Fruit fly (Drosophila melanogaster): ENCODE data around the gene CG31869.

Gene CG31869

dm6 chr2L:10767597-10768188 is 33.2 kb downstream of the CG31869 start, which contains the start of gene Ubc2 (continued):
- no peak for TF ChIP-seq GATAe (GFP tag; conservative IDR thresholded peaks at IDR 0.05)
- no peak for TF ChIP-seq emc (GFP tag; optimal IDR thresholded peaks at IDR 0.05)
- no peak for TF ChIP-seq lbe (GFP tag; optimal IDR thresholded peaks at IDR 0.05)
- no peak for TF ChIP-seq NK7.1 (GFP tag; optimal IDR thresholded peaks at IDR 0.05)
- TF ChIP-seq z (GFP tag; IDR thresholded peaks at IDR 0.05) = no peak
- TF ChIP-seq CG4854 (GFP tag; optimal IDR thresholded peaks at IDR 0.05) = peak; percentile 8
- TF ChIP-seq CG14965 (GFP tag; optimal IDR thresholded peaks at IDR 0.05; ENCODE audit: borderline replicate concordance) = no peak
- TF ChIP-seq prd (optimal IDR thresholded peaks at IDR 0.05) = no peak
- peak; percentile 33; the same call in 2 of the 3 replicates for TF ChIP-seq prd (GFP tag; IDR thresholded peaks at IDR 0.05)
- no peak for TF ChIP-seq stc (GFP tag; IDR thresholded peaks at IDR 0.05)
- TF ChIP-seq gce (GFP tag; IDR thresholded peaks at IDR 0.05) = no peak
- TF ChIP-seq Lim3 (GFP tag; IDR thresholded peaks at IDR 0.05) = no peak
- TF ChIP-seq crp (GFP tag; optimal IDR thresholded peaks at IDR 0.05) = peak in 1 of 2 experiments; percentile 61
- TF ChIP-seq Side (GFP tag; optimal IDR thresholded peaks at IDR 0.05) = no peak
- TF ChIP-seq Atf3 (GFP tag; optimal IDR thresholded peaks at IDR 0.05) = no peak
- TF ChIP-seq CG30020 (tag; optimal IDR thresholded peaks at IDR 0.05) = peak; percentile 35
- peak; percentile 15 for TF ChIP-seq eyg (GFP tag; optimal IDR thresholded peaks at IDR 0.05)
- TF ChIP-seq B-H1 (GFP tag; IDR thresholded peaks at IDR 0.05) = no peak
- TF ChIP-seq gsb (GFP tag; IDR thresholded peaks at IDR 0.05) = no peak
- peak; percentile 12 for TF ChIP-seq Fer1 (GFP tag; optimal IDR thresholded peaks at IDR 0.05)
- peak; percentile 34; the same call in 1 of the 2 replicates for TF ChIP-seq CG2129 (GFP tag; IDR thresholded peaks at IDR 0.05; ENCODE audit: partially characterized antibody)
- no peak for TF ChIP-seq CG8924 (tag; optimal IDR thresholded peaks at IDR 0.05)
- TF ChIP-seq HHEX (GFP tag; optimal IDR thresholded peaks at IDR 0.05) = no peak
- TF ChIP-seq gsb-n (tag; optimal IDR thresholded peaks at IDR 0.05) = no peak
- TF ChIP-seq inv (GFP tag; IDR thresholded peaks at IDR 0.05; ENCODE audit: partially characterized antibody) = peak; percentile 65; the same call in 1 of the 2 replicates
- TF ChIP-seq pnt (GFP tag; optimal IDR thresholded peaks at IDR 0.05) = no peak
- TF ChIP-seq CG34224 (GFP tag; IDR thresholded peaks at IDR 0.05; ENCODE audit: partially characterized antibody) = peak; percentile 85
- TF ChIP-seq Fer3 (tag; optimal IDR thresholded peaks at IDR 0.05) = no peak
- TF ChIP-seq CG4424 (GFP tag; optimal IDR thresholded peaks at IDR 0.05) = no peak
- peak; percentile 16 for TF ChIP-seq jumu (GFP tag; optimal IDR thresholded peaks at IDR 0.05)
- no peak for TF ChIP-seq CG2202 (tag; optimal IDR thresholded peaks at IDR 0.05)
- no peak for TF ChIP-seq CG32767 (GFP tag; IDR thresholded peaks at IDR 0.05)
- TF ChIP-seq CG11398 (GFP tag; optimal IDR thresholded peaks at IDR 0.05) = peak; percentile 36
- TF ChIP-seq NfI (GFP tag; optimal IDR thresholded peaks at IDR 0.05) = peak; percentile 11
- TF ChIP-seq cwo (GFP tag; optimal IDR thresholded peaks at IDR 0.05) = no peak
- peak; percentile 29 for TF ChIP-seq Dad (GFP tag; optimal IDR thresholded peaks at IDR 0.05)
- peak; percentile 4 for TF ChIP-seq Max (GFP tag; optimal IDR thresholded peaks at IDR 0.05)
- TF ChIP-seq crc (GFP tag; optimal IDR thresholded peaks at IDR 0.05) = no peak
- peak; percentile 7 for TF ChIP-seq bab2 (GFP tag; optimal IDR thresholded peaks at IDR 0.05)
- TF ChIP-seq MESR4 (GFP tag; optimal IDR thresholded peaks at IDR 0.05) = peak; percentile 54
- TF ChIP-seq CG42726 (GFP tag; IDR thresholded peaks at IDR 0.05; ENCODE audit: partially characterized antibody) = peak; percentile 88
- TF ChIP-seq CG2712 (tag; optimal IDR thresholded peaks at IDR 0.05) = peak; percentile 37
- no peak for TF ChIP-seq CG18476 (GFP tag; optimal IDR thresholded peaks at IDR 0.05)
- 0 out of 2 replicates have a peak, but pooled peaks have one; percentile 24 for TF ChIP-seq CG14441 (GFP tag; IDR thresholded peaks at IDR 0.05)
- TF ChIP-seq hb (GFP tag; IDR thresholded peaks at IDR 0.05; ENCODE audit: partially characterized antibody) = peak; percentile 73
- TF ChIP-seq ems (GFP tag; optimal IDR thresholded peaks at IDR 0.05) = no peak
- no peak for TF ChIP-seq D19A (tag; optimal IDR thresholded peaks at IDR 0.05)
- 0 out of 3 replicates have a peak, but pooled peaks have one; percentile 32 for TF ChIP-seq so (GFP tag; IDR thresholded peaks at IDR 0.05)
- peak; percentile 54 for TF ChIP-seq YL-1 (GFP tag; optimal IDR thresholded peaks at IDR 0.05)
- no peak for TF ChIP-seq Nf-YA (GFP tag; IDR thresholded peaks at IDR 0.05)
